Worm (Caenorhabditis elegans): ENCODE data around the gene F56C4.4.

DNA sequence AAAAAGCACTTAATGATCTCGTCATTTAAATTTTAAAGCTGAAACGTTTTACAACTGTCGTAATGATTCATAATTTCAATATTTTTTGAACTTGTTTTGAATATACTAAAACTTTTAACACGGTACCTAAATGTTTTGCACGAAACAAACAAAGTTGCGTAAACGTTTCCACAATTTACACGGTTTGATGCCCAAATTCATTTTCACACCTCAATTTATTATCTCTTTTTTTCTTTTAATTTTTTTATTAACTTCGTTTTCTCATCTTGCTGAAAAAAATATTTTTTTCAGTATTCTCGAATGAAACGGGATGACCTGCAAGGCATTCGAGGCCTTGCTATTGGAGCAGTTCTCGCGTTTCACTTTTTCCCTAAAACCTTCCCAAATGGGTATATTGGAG lies 46.8 kb downstream of the F56C4.4 start, which contains the start of gene oac-8:
- TF ChIP-seq unc-62 (GFP tag; optimal IDR thresholded peaks at IDR 0.05) (no peak), drap-1 (GFP tag; optimal IDR thresholded peaks at IDR 0.05) (no peak), elt-1 (tag; optimal IDR thresholded peaks at IDR 0.05; ENCODE audit: borderline replicate concordance, insufficient read depth) (no peak), blmp-1 (tag; optimal IDR thresholded peaks at IDR 0.05) (no peak), pha-4 (tag; optimal IDR thresholded peaks at IDR 0.05) (no peak), snpc-4 (tag; optimal IDR thresholded peaks at IDR 0.05) (no peak), mep-1 (tag; optimal IDR thresholded peaks at IDR 0.05) (no peak), mls-2 (tag; optimal IDR thresholded peaks at IDR 0.05) (no peak), tbx-8 (GFP tag; optimal IDR thresholded peaks at IDR 0.05) (no peak), nhr-12 (tag; optimal IDR thresholded peaks at IDR 0.05) (no peak)

Data from whole organism, mixed stage, embryonic.